Fruit fly (Drosophila melanogaster) whole organism, embryonic: ENCODE data around the gene CG7227.

Source experiments
- Antp ChIP-seq: fragments of 200-800 bp; sonication (Bioruptor generic); optimal IDR thresholded peaks from 3 replicates; lab custom pipeline; 2016; ENCODE audit warnings: missing biosample characterization, missing genetic modification characterization
- B-H1 ChIP-seq: fragments of 200-800 bp; sonication (Bioruptor generic); IDR thresholded peaks from 3 replicates; pipeline ENCODE4 v1.3.6; 2022; ENCODE audit warnings: missing biosample characterization, missing genetic modification characterization
- CG10147 ChIP-seq: fragments of 200-800 bp; sonication (Bioruptor generic); optimal IDR thresholded peaks from 2 replicates; lab custom pipeline; 2019; ENCODE audit warnings: missing biosample characterization, mild to moderate bottlenecking, missing genetic modification characterization, moderate library complexity
- CG1024 ChIP-seq: fragments of 200-800 bp; sonication (Bioruptor generic); IDR thresholded peaks from 2 replicates; pipeline ENCODE4 v1.3.6; 2022; ENCODE audit warnings: missing biosample characterization, missing genetic modification characterization
- CG10274 ChIP-seq: fragments of 200-800 bp; sonication (Bioruptor generic); optimal IDR thresholded peaks from 3 replicates; lab custom pipeline; 2017; ENCODE audit warnings: missing biosample characterization, mild to moderate bottlenecking, missing genetic modification characterization
- CG10654 ChIP-seq: fragments of 200-800 bp; sonication (Bioruptor generic); optimal IDR thresholded peaks from 2 replicates; lab custom pipeline; 2016; ENCODE audit warnings: missing biosample characterization, missing genetic modification characterization
- CG11093 ChIP-seq: fragments of 200-800 bp; sonication (Bioruptor generic); IDR thresholded peaks from 3 replicates; pipeline ENCODE4 v1.3.6; 2022; ENCODE audit warnings: missing biosample characterization, missing genetic modification characterization
- CG11560 ChIP-seq: fragments of 200-800 bp; sonication (Bioruptor generic); IDR thresholded peaks from 3 replicates; pipeline ENCODE4 v1.3.6; 2022; ENCODE audit warnings: missing biosample characterization, missing genetic modification characterization
- CG12155 ChIP-seq: fragments of 200-800 bp; sonication (Bioruptor generic); optimal IDR thresholded peaks from 3 replicates; lab custom pipeline; 2016; ENCODE audit warnings: missing biosample characterization, missing genetic modification characterization
- CG15514 ChIP-seq: fragments of 200-800 bp; sonication (Bioruptor generic); optimal IDR thresholded peaks from 3 replicates; lab custom pipeline; 2017; ENCODE audit warnings: missing biosample characterization, missing genetic modification characterization, mild to moderate bottlenecking, moderate library complexity, missing genetic modification reagents
- CG1647 ChIP-seq: fragments of 200-800 bp; sonication (Bioruptor generic); optimal IDR thresholded peaks from 3 replicates; lab custom pipeline; 2016; ENCODE audit warnings: missing biosample characterization, missing genetic modification characterization
- CG30431 ChIP-seq: fragments of 200-800 bp; sonication (Bioruptor generic); optimal IDR thresholded peaks from 2 replicates; lab custom pipeline; 2017; ENCODE audit warnings: missing biosample characterization, missing genetic modification characterization
- CG31388 ChIP-seq: fragments of 200-800 bp; sonication (Bioruptor generic); optimal IDR thresholded peaks from 2 replicates; lab custom pipeline; 2016; ENCODE audit warnings: missing biosample characterization, missing genetic modification characterization
- CG3163 ChIP-seq: fragments of 200-800 bp; sonication (Bioruptor generic); optimal IDR thresholded peaks from 3 replicates; lab custom pipeline; 2016; ENCODE audit warnings: missing biosample characterization, missing genetic modification characterization
- CG32532 ChIP-seq: fragments of 200-800 bp; sonication (Bioruptor generic); IDR thresholded peaks from 2 replicates; pipeline ENCODE4 v1.3.6; 2022; ENCODE audit warnings: missing biosample characterization, missing genetic modification characterization
- CG34224 ChIP-seq: fragments of 200-800 bp; sonication (Bioruptor generic); IDR thresholded peaks from 3 replicates; pipeline ENCODE4 v1.3.6; 2022; ENCODE audit warnings: missing biosample characterization, missing genetic modification characterization; ENCODE audit not compliant: partially characterized antibody
- CG4328 ChIP-seq: fragments of 200-800 bp; sonication (Bioruptor generic); optimal IDR thresholded peaks from 3 replicates; lab custom pipeline; 2017; ENCODE audit warnings: missing biosample characterization, missing genetic modification reagents, missing genetic modification characterization
- CG4360 ChIP-seq: fragments of 200-800 bp; sonication (Bioruptor generic); IDR thresholded peaks from 2 replicates; pipeline ENCODE4 v1.3.6; 2022; ENCODE audit warnings: missing biosample characterization, missing genetic modification characterization
- CG4424 ChIP-seq: fragments of 200-800 bp; sonication (Bioruptor generic); optimal IDR thresholded peaks from 3 replicates; lab custom pipeline; 2016; ENCODE audit warnings: missing biosample characterization, missing genetic modification characterization
- CG4820 ChIP-seq: fragments of 200-800 bp; sonication (Bioruptor generic); optimal IDR thresholded peaks from 3 replicates; lab custom pipeline; 2016; ENCODE audit warnings: missing biosample characterization, missing genetic modification characterization
- CG6175 ChIP-seq: fragments of 200-800 bp; sonication (Bioruptor generic); IDR thresholded peaks from 3 replicates; pipeline ENCODE4 v1.3.6; 2022; ENCODE audit warnings: missing biosample characterization, missing genetic modification characterization
- Dp ChIP-seq: fragments of 200-800 bp; sonication (Bioruptor generic); optimal IDR thresholded peaks from 2 replicates; lab custom pipeline; 2018; ENCODE audit warnings: missing biosample characterization, mild to moderate bottlenecking, missing genetic modification characterization, moderate library complexity
- Gug ChIP-seq: fragments of 200-800 bp; sonication (Bioruptor generic); IDR thresholded peaks from 4 replicates; pipeline ENCODE4 v1.3.6; 2022; ENCODE audit warnings: missing biosample characterization, missing genetic modification characterization
- Lhr ChIP-seq: fragments of 200-800 bp; sonication (Bioruptor generic); optimal IDR thresholded peaks from 3 replicates; lab custom pipeline; 2017; ENCODE audit warnings: mild to moderate bottlenecking, missing biosample characterization, missing genetic modification reagents, missing genetic modification characterization
- MESR4 ChIP-seq: fragments of 200-800 bp; sonication (Bioruptor generic); optimal IDR thresholded peaks from 2 replicates; lab custom pipeline; 2018; ENCODE audit warnings: missing biosample characterization, mild to moderate bottlenecking, missing genetic modification characterization, moderate library complexity
- Pdp1 ChIP-seq, 2 experiments: fragments of 200-800 bp; sonication (Bioruptor generic); optimal IDR thresholded peaks; 3 replicates each; lab custom pipeline; 2016; ENCODE audit warnings: missing biosample characterization in 2 of 2, missing genetic modification characterization in 2 of 2, mild to moderate bottlenecking in 1 of 2, moderate library complexity in 1 of 2
- Rx ChIP-seq: fragments of 200-800 bp; sonication (Bioruptor generic); IDR thresholded peaks from 2 replicates; pipeline ENCODE4 v1.3.6; 2022; ENCODE audit warnings: missing biosample characterization, missing genetic modification characterization
- Vsx1 ChIP-seq: fragments of 200-800 bp; sonication (Bioruptor generic); optimal IDR thresholded peaks from 2 replicates; lab custom pipeline; 2017; ENCODE audit warnings: missing biosample characterization, mild to moderate bottlenecking, missing genetic modification characterization, missing genetic modification reagents
- Xbp1 ChIP-seq: fragments of 200-800 bp; sonication (Bioruptor generic); optimal IDR thresholded peaks from 3 replicates; lab custom pipeline; 2016; ENCODE audit warnings: missing biosample characterization, mild to moderate bottlenecking, missing genetic modification characterization
- al ChIP-seq: fragments of 200-800 bp; sonication (Bioruptor generic); IDR thresholded peaks from 2 replicates; pipeline ENCODE4 v1.3.6; 2022; ENCODE audit warnings: missing biosample characterization, missing genetic modification characterization
- bab2 ChIP-seq: fragments of 200-800 bp; sonication (Bioruptor generic); optimal IDR thresholded peaks from 2 replicates; lab custom pipeline; 2016; ENCODE audit warnings: missing biosample characterization, missing genetic modification characterization
- cad ChIP-seq: fragments of >200 bp; optimal IDR thresholded peaks from 2 replicates; lab custom pipeline; 2017; ENCODE audit warnings: missing biosample characterization, missing genetic modification characterization
- cas ChIP-seq: fragments of 200-800 bp; sonication (Bioruptor generic); IDR thresholded peaks from 2 replicates; pipeline ENCODE4 v1.3.6; 2022; ENCODE audit warnings: missing biosample characterization, missing genetic modification characterization
- chinmo ChIP-seq: fragments of 200-800 bp; sonication (Bioruptor generic); IDR thresholded peaks from 4 replicates; pipeline ENCODE4 v1.3.6; 2022; ENCODE audit warnings: missing biosample characterization, missing genetic modification characterization; ENCODE audit not compliant: partially characterized antibody
- croc ChIP-seq: fragments of 200-800 bp; sonication (Bioruptor generic); conservative IDR thresholded peaks from 3 replicates; pipeline ENCODE4 v1.3.6; 2022; ENCODE audit warnings: missing biosample characterization, missing genetic modification characterization
- dm ChIP-seq: fragments of 200-800 bp; sonication (Bioruptor generic); optimal IDR thresholded peaks from 3 replicates; lab custom pipeline; 2016; ENCODE audit warnings: missing biosample characterization, missing genetic modification characterization
- gcm ChIP-seq: fragments of 200-800 bp; sonication (Bioruptor generic); optimal IDR thresholded peaks from 2 replicates; lab custom pipeline; 2019; ENCODE audit warnings: missing biosample characterization, mild to moderate bottlenecking, missing genetic modification characterization, moderate library complexity
- grau ChIP-seq: fragments of 200-800 bp; optimal IDR thresholded peaks from 3 replicates; lab custom pipeline; 2019; ENCODE audit warnings: missing biosample characterization, mild to moderate bottlenecking, missing genetic modification characterization, moderate library complexity
- h ChIP-seq: fragments of >200 bp; optimal IDR thresholded peaks from 2 replicates; lab custom pipeline; 2017
- hkb ChIP-seq, 2 experiments: fragments of 200-800 bp in 1 of 2; fragments of >200 bp in 1 of 2; sonication (Bioruptor generic) in 1 of 2; IDR thresholded peaks in 1 of 2; optimal IDR thresholded peaks in 1 of 2; 2 replicates each; pipeline versions ENCODE4 v1.3.6 to Lab custom; 2017 to 2022; ENCODE audit warnings: missing biosample characterization in 1 of 2, missing genetic modification characterization in 1 of 2
- jumu ChIP-seq: fragments of 200-800 bp; sonication (Bioruptor generic); optimal IDR thresholded peaks from 3 replicates; lab custom pipeline; 2016; ENCODE audit warnings: missing biosample characterization, missing genetic modification characterization
- oc ChIP-seq: fragments of 200-800 bp; sonication (Bioruptor generic); optimal IDR thresholded peaks from 2 replicates; lab custom pipeline; 2018; ENCODE audit warnings: missing biosample characterization, mild to moderate bottlenecking, missing genetic modification characterization, moderate library complexity
- salm ChIP-seq: fragments of 200-800 bp; sonication (Bioruptor generic); optimal IDR thresholded peaks from 2 replicates; lab custom pipeline; 2018; ENCODE audit warnings: missing biosample characterization, mild to moderate bottlenecking, missing genetic modification characterization
- sc ChIP-seq, 3 experiments: fragments of >200 bp in 2 of 3; fragments of 200-800 bp in 1 of 3; sonication (Bioruptor generic) in 1 of 3; optimal IDR thresholded peaks; 2 replicates in 2 of 3; 3 replicates in 1 of 3; lab custom pipeline; 2017; ENCODE audit warnings: mild to moderate bottlenecking in 1 of 3, missing biosample characterization in 1 of 3, missing genetic modification characterization in 1 of 3, missing genetic modification reagents in 1 of 3
- sd ChIP-seq: fragments of 200-800 bp; sonication (Bioruptor generic); optimal IDR thresholded peaks from 3 replicates; lab custom pipeline; 2018; ENCODE audit warnings: missing biosample characterization, mild to moderate bottlenecking, missing genetic modification characterization, moderate library complexity
- so ChIP-seq: fragments of 200-800 bp; sonication (Bioruptor generic); IDR thresholded peaks from 3 replicates; pipeline ENCODE4 v1.3.6; 2022; ENCODE audit warnings: missing biosample characterization, missing genetic modification characterization
- stwl ChIP-seq: fragments of 200-800 bp; sonication (Bioruptor generic); optimal IDR thresholded peaks from 3 replicates; lab custom pipeline; 2018; ENCODE audit warnings: missing biosample characterization, mild to moderate bottlenecking, missing genetic modification characterization, moderate library complexity
- trem ChIP-seq: fragments of 200-800 bp; optimal IDR thresholded peaks from 3 replicates; lab custom pipeline; 2019; ENCODE audit warnings: missing biosample characterization, mild to moderate bottlenecking, missing genetic modification characterization, moderate library complexity

CG7227 gene

DNA sequence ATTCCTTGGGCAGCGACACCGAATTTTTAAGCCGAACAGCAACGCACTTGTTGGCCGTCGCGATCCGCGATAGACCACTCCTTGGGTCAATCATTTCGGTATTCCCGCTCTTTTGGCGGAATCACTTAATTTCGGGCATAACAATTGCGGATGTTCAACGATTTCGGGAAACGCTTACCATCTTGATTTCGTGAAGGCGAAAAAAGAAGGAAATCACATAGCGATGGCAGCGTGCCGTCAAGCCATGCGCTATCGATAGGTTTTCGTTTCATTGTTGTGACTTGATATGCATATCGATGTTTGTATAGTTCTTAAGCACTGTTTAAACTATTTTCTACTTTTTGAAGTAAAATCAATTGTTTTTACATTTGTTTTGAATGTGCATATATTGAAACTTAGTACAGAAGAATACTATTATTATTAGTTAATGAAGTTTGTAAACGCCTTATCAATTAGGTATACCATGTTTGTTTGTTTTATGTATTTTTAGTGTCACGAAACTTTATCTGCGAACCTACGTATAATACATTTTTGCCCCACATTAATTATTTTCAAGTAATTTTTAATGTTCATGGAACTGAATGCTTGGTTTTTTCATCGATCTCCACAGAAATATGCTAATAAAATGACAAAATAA lies 44.8 kb upstream of the CG7227 start, which contains the start of gene RpL36A (continued):
- TF ChIP-seq Pdp1 (GFP tag; optimal IDR thresholded peaks at IDR 0.05; lab: Kevin White, UChicago) (no peak), cas (GFP tag; lab: Robert Waterston, UW) (no peak), Vsx1 (GFP tag; lab: Kevin White, UChicago) (no peak), CG32532 (peak; percentile 66), Lhr (GFP tag; lab: Kevin White, UChicago) (peak; percentile 16)

DNA sequence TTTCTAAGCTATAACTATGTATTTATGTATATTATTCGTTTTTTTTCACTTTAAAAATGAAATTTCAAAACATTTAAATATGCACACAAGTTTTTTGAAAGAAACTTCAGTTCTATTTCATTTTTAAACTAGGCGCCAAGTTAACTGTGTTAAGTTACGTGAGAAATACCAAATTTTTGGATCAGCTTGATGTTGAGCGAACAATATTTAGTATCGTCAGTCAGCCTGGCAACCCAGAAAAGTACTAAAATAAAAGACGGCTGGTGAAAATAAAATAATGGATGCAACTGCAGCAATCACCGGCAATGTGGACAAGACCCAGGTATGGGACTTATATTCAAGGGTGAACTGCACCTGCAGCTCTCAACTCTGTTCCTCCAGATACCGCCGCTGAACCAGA lies 42.9 kb upstream of the CG7227 start, which contains the start of gene CCDC53:
TSS of gene CCDC53 (plus strand) at position 235 of the 400 bp plus-strand sequence.
- peak; percentile 21; the same call in 1 of the 3 replicates for TF ChIP-seq CG34224 (GFP tag; lab: Robert Waterston, UW)
- TF ChIP-seq gcm = no peak
- peak; percentile 70; the same call in 2 of the 4 replicates for TF ChIP-seq chinmo
- no peak for TF ChIP-seq sd (tag; lab: Kevin White, UChicago)
- TF ChIP-seq stwl (tag; lab: Kevin White, UChicago) = peak; percentile 29
- no peak for TF ChIP-seq croc (GFP tag; lab: Robert Waterston, UW)
- TF ChIP-seq CG1024 (GFP tag; lab: Robert Waterston, UW) = no peak
- TF ChIP-seq CG6175 (GFP tag; lab: Robert Waterston, UW) = no peak
- TF ChIP-seq salm = no peak
- no peak for TF ChIP-seq hkb (optimal IDR thresholded peaks at IDR 0.05; lab: Kevin White, UChicago)
- peak; percentile 32; the same call in 1 of the 2 replicates for TF ChIP-seq hkb (GFP tag; IDR thresholded peaks at IDR 0.05; lab: Robert Waterston, UW)
- no peak for TF ChIP-seq Antp (GFP tag; lab: Kevin White, UChicago)
- no peak for TF ChIP-seq h (lab: Kevin White, UChicago)
- TF ChIP-seq trem (tag; lab: Kevin White, UChicago) = peak; percentile 10
- TF ChIP-seq Xbp1 (GFP tag; lab: Kevin White, UChicago) = no peak
- no peak for TF ChIP-seq CG4360 (GFP tag; lab: Robert Waterston, UW)
- peak; percentile 92 for TF ChIP-seq Dp (GFP tag; lab: Kevin White, UChicago)
- TF ChIP-seq grau = no peak
- no peak for TF ChIP-seq CG3163 (GFP tag; lab: Kevin White, UChicago)
- TF ChIP-seq CG10274 = no peak
- TF ChIP-seq CG11560 = no peak
- TF ChIP-seq MESR4 (GFP tag; lab: Kevin White, UChicago) = peak; percentile 31
- TF ChIP-seq CG10147 (GFP tag; lab: Kevin White, UChicago) = no peak
- TF ChIP-seq Rx (GFP tag; lab: Robert Waterston, UW) = no peak
- TF ChIP-seq jumu (GFP tag; lab: Kevin White, UChicago) = no peak
- TF ChIP-seq CG4328 (GFP tag; lab: Kevin White, UChicago) = no peak
- no peak for TF ChIP-seq Gug (GFP tag; lab: Robert Waterston, UW)
- TF ChIP-seq CG4424 (GFP tag; lab: Kevin White, UChicago) = no peak
- no peak for TF ChIP-seq B-H1
- no peak for TF ChIP-seq CG31388 (GFP tag; lab: Kevin White, UChicago)
- no peak for TF ChIP-seq bab2 (GFP tag; lab: Kevin White, UChicago)
- TF ChIP-seq so (GFP tag; lab: Robert Waterston, UW) = no peak
- TF ChIP-seq CG12155 (GFP tag; lab: Kevin White, UChicago) = no peak
- no peak for TF ChIP-seq CG10654 (GFP tag; lab: Kevin White, UChicago)
- no peak for TF ChIP-seq CG4820 (GFP tag; lab: Kevin White, UChicago)
- no peak for TF ChIP-seq CG11093 (GFP tag; lab: Robert Waterston, UW)
- TF ChIP-seq CG30431 (GFP tag; lab: Kevin White, UChicago) = no peak
- TF ChIP-seq dm (GFP tag; lab: Kevin White, UChicago) = no peak
- no peak for TF ChIP-seq oc
- no peak for TF ChIP-seq al (GFP tag; lab: Robert Waterston, UW)
- TF ChIP-seq sc (optimal IDR thresholded peaks at IDR 0.05; lab: Kevin White, UChicago) = no peak
- no peak for TF ChIP-seq sc (GFP tag; optimal IDR thresholded peaks at IDR 0.05; lab: Kevin White, UChicago)
- peak; percentile 17 for TF ChIP-seq CG15514 (GFP tag; lab: Kevin White, UChicago)
- no peak for TF ChIP-seq CG1647 (GFP tag; lab: Kevin White, UChicago)
- TF ChIP-seq cad (GFP tag; lab: Kevin White, UChicago) = no peak
